Worm (Caenorhabditis elegans) whole organism, L4 larva: ENCODE measurements around the gene F59B2.9.

ENCODE experiments used
- F26F4.8 ChIP-seq: fragments of 200-800 bp; sonication (Bioruptor generic); conservative IDR thresholded peaks from 2 replicates; pipeline ENCODE4 v1.3.6; 2022; ENCODE audit warnings: missing genetic modification characterization, missing compliant biosample characterization
- F44E2.7 ChIP-seq: fragments of 200-800 bp; sonication (Bioruptor generic); IDR thresholded peaks from 2 replicates; pipeline ENCODE4 v2.1.2; 2022; ENCODE audit warnings: missing genetic modification characterization, missing compliant biosample characterization
- F49E8.2 ChIP-seq: sonication (generic microtip); optimal IDR thresholded peaks from 2 replicates; lab custom pipeline; 2016; ENCODE audit warnings: missing compliant biosample characterization, mild to moderate bottlenecking, missing genetic modification characterization, borderline replicate concordance
- R02D3.7 ChIP-seq: fragments of 150-350 bp; sonication (generic microtip); optimal IDR thresholded peaks from 3 replicates; lab custom pipeline; 2014; ENCODE audit warnings: missing biosample characterization, missing genetic modification characterization
- T26A8.4 ChIP-seq: fragments of 200-800 bp; sonication (Bioruptor generic); IDR thresholded peaks from 2 replicates; pipeline ENCODE4 v1.3.6; 2022; ENCODE audit warnings: missing genetic modification characterization, missing compliant biosample characterization
- Y5F2A.4 ChIP-seq: fragments of 200-800 bp; sonication (Bioruptor generic); optimal IDR thresholded peaks from 2 replicates; lab custom pipeline; 2018; ENCODE audit warnings: mild to moderate bottlenecking, missing genetic modification characterization, missing compliant biosample characterization
- Y75B8A.6 ChIP-seq: fragments of 200-800 bp; sonication (Bioruptor generic); IDR thresholded peaks from 2 replicates; pipeline ENCODE4 v1.3.6; 2022; ENCODE audit warnings: missing genetic modification reagents, missing genetic modification characterization, missing compliant biosample characterization
- ZK337.2 ChIP-seq: fragments of 200-800 bp; sonication (Bioruptor generic); IDR thresholded peaks from 2 replicates; pipeline ENCODE4 v1.3.6; 2022; ENCODE audit warnings: missing genetic modification reagents, missing genetic modification characterization, missing compliant biosample characterization
- ama-1 ChIP-seq: fragments of 150-350 bp; optimal IDR thresholded peaks from 2 replicates; lab custom pipeline; 2014; ENCODE audit warnings: inconsistent platforms, mixed read lengths
- arid-1 ChIP-seq: fragments of 200-800 bp; sonication (Bioruptor generic); conservative IDR thresholded peaks from 2 replicates; pipeline ENCODE4 v1.3.6; 2022; ENCODE audit warnings: missing genetic modification reagents, missing genetic modification characterization, missing compliant biosample characterization
- ceh-82 ChIP-seq: sonication (generic microtip); optimal IDR thresholded peaks from 2 replicates; lab custom pipeline; 2017; ENCODE audit warnings: missing biosample characterization, missing genetic modification characterization
- ces-1 ChIP-seq: fragments of 150-350 bp; sonication (generic microtip); optimal IDR thresholded peaks from 4 replicates; lab custom pipeline; 2014; ENCODE audit warnings: missing biosample characterization, missing genetic modification reagents, missing genetic modification characterization
- ctbp-1 ChIP-seq: fragments of 200-800 bp; sonication (Bioruptor generic); IDR thresholded peaks from 2 replicates; pipeline ENCODE4 v1.3.6; 2022; ENCODE audit warnings: missing genetic modification reagents, missing genetic modification characterization, missing compliant biosample characterization
- daf-16 ChIP-seq, 3 experiments: sonication (generic microtip); optimal IDR thresholded peaks; 2 replicates each; lab custom pipeline; 2016 to 2017; ENCODE audit warnings: missing genetic modification characterization in 3 of 3, missing genetic modification reagents in 3 of 3, mild to moderate bottlenecking in 2 of 3, missing compliant biosample characterization in 2 of 3, missing biosample characterization in 1 of 3, moderate library complexity in 1 of 3
- dpl-1 ChIP-seq: fragments of 150-350 bp; optimal IDR thresholded peaks from 2 replicates; lab custom pipeline; 2014; ENCODE audit warnings: missing biosample characterization, missing genetic modification reagents, missing genetic modification characterization
- duxl-1 ChIP-seq: sonication (generic microtip); optimal IDR thresholded peaks from 2 replicates; lab custom pipeline; 2016; ENCODE audit warnings: mild to moderate bottlenecking, missing genetic modification characterization, moderate library complexity, missing compliant biosample characterization; ENCODE audit not compliant: poor library complexity
- egl-27 ChIP-seq: sonication (generic microtip); optimal IDR thresholded peaks from 3 replicates; lab custom pipeline; 2017; ENCODE audit warnings: missing biosample characterization, missing genetic modification reagents, missing genetic modification characterization
- egl-43 ChIP-seq: fragments of 200-800 bp; sonication (Bioruptor generic); IDR thresholded peaks from 2 replicates; pipeline ENCODE4 v1.3.6; 2022; ENCODE audit warnings: missing genetic modification reagents, missing genetic modification characterization, missing compliant biosample characterization
- gei-8 ChIP-seq: fragments of 200-800 bp; sonication (Bioruptor generic); optimal IDR thresholded peaks from 2 replicates; lab custom pipeline; 2018; ENCODE audit warnings: mild to moderate bottlenecking, missing genetic modification characterization, missing compliant biosample characterization
- hif-1 ChIP-seq, 2 experiments: sonication (generic microtip); optimal IDR thresholded peaks; 2 replicates each; lab custom pipeline; 2016 to 2017; ENCODE audit warnings: missing compliant biosample characterization in 2 of 2, missing genetic modification characterization in 2 of 2, missing genetic modification reagents in 2 of 2, missing genotype in 2 of 2, mild to moderate bottlenecking in 1 of 2
- hlh-11 ChIP-seq: fragments of 200-800 bp; sonication (Bioruptor generic); optimal IDR thresholded peaks from 2 replicates; lab custom pipeline; 2018; ENCODE audit warnings: mild to moderate bottlenecking, missing genetic modification characterization, missing compliant biosample characterization
- hlh-30 ChIP-seq: sonication (generic microtip); optimal IDR thresholded peaks from 2 replicates; lab custom pipeline; 2017; ENCODE audit warnings: antibody characterized with exemption, mild to moderate bottlenecking, missing genetic modification characterization, missing compliant biosample characterization; ENCODE audit not compliant: insufficient read depth
- jun-1 ChIP-seq: fragments of 150-350 bp; optimal IDR thresholded peaks from 2 replicates; lab custom pipeline; 2014; ENCODE audit warnings: missing biosample characterization, missing genetic modification reagents, missing genetic modification characterization
- lim-7 ChIP-seq: fragments of 200-800 bp; sonication (Bioruptor generic); IDR thresholded peaks from 2 replicates; pipeline ENCODE4 v1.3.6; 2022; ENCODE audit warnings: missing genetic modification characterization, missing compliant biosample characterization
- lin-1 ChIP-seq: fragments of 200-800 bp; sonication (Bioruptor generic); IDR thresholded peaks from 2 replicates; pipeline ENCODE4 v1.3.6; 2022; ENCODE audit warnings: missing genetic modification reagents, missing genetic modification characterization, missing compliant biosample characterization
- lin-13 ChIP-seq: fragments of 150-350 bp; optimal IDR thresholded peaks from 2 replicates; lab custom pipeline; 2014; ENCODE audit warnings: missing biosample characterization, missing genetic modification reagents, missing genetic modification characterization
- lin-15B ChIP-seq: fragments of 150-350 bp; sonication (generic microtip); optimal IDR thresholded peaks from 3 replicates; lab custom pipeline; 2014; ENCODE audit warnings: missing biosample characterization, missing genetic modification characterization
- lin-29 ChIP-seq: fragments of 200-800 bp; sonication (Bioruptor generic); IDR thresholded peaks from 2 replicates; pipeline ENCODE4 v1.3.6; 2022; ENCODE audit warnings: missing genetic modification reagents, missing genetic modification characterization, missing compliant biosample characterization
- madf-5 ChIP-seq, 2 experiments: fragments of 200-800 bp; sonication (Bioruptor generic); IDR thresholded peaks; 2 replicates each; pipeline ENCODE4 v1.3.6; 2022; ENCODE audit warnings: missing compliant biosample characterization in 2 of 2, missing genetic modification characterization in 2 of 2
- madf-9 ChIP-seq: fragments of 200-800 bp; sonication (Bioruptor generic); conservative IDR thresholded peaks from 2 replicates; pipeline ENCODE4 v1.3.6; 2022; ENCODE audit warnings: missing genetic modification reagents, missing genetic modification characterization, missing compliant biosample characterization
- mep-1 ChIP-seq: fragments of 150-350 bp; sonication (generic microtip); optimal IDR thresholded peaks from 3 replicates; lab custom pipeline; 2014; ENCODE audit warnings: missing biosample characterization, missing genetic modification characterization
- nhr-102 ChIP-seq: sonication (generic microtip); optimal IDR thresholded peaks from 2 replicates; lab custom pipeline; 2016; ENCODE audit warnings: mild to moderate bottlenecking, missing genetic modification characterization, moderate library complexity, missing compliant biosample characterization
- nhr-41 ChIP-seq: fragments of 200-800 bp; sonication (Bioruptor generic); IDR thresholded peaks from 2 replicates; pipeline ENCODE4 v1.3.6; 2022; ENCODE audit warnings: missing genetic modification reagents, missing genetic modification characterization, missing compliant biosample characterization
- nhr-42 ChIP-seq: fragments of 200-800 bp; sonication (Bioruptor generic); IDR thresholded peaks from 2 replicates; pipeline ENCODE4 v1.3.6; 2022; ENCODE audit warnings: missing genetic modification characterization, missing compliant biosample characterization
- nhr-76 ChIP-seq: fragments of 150-350 bp; optimal IDR thresholded peaks from 2 replicates; lab custom pipeline; 2014; ENCODE audit warnings: missing biosample characterization, missing genetic modification characterization
- pha-4 ChIP-seq, 2 experiments: fragments of 150-350 bp in 1 of 2; fragments of 200-800 bp in 1 of 2; sonication (Bioruptor generic) in 1 of 2; IDR thresholded peaks in 1 of 2; optimal IDR thresholded peaks in 1 of 2; 2 replicates each; pipeline versions ENCODE4 v1.3.6 to Lab custom; 2014 to 2022; ENCODE audit warnings: missing genetic modification characterization in 2 of 2, missing genetic modification reagents in 2 of 2, missing biosample characterization in 1 of 2, missing compliant biosample characterization in 1 of 2
- php-3 ChIP-seq: fragments of 200-800 bp; sonication (Bioruptor generic); IDR thresholded peaks from 2 replicates; pipeline ENCODE4 v1.3.6; 2022; ENCODE audit warnings: missing genetic modification reagents, missing genetic modification characterization, missing compliant biosample characterization
- pqm-1 ChIP-seq: sonication (generic microtip); optimal IDR thresholded peaks from 2 replicates; lab custom pipeline; 2017; ENCODE audit warnings: missing biosample characterization, missing genetic modification characterization
- rbr-2 ChIP-seq: sonication (generic microtip); optimal IDR thresholded peaks from 2 replicates; lab custom pipeline; 2016; ENCODE audit warnings: missing genotype, missing genetic modification characterization, missing compliant biosample characterization
- snpc-1.2 ChIP-seq: fragments of 200-800 bp; sonication (Bioruptor generic); IDR thresholded peaks from 2 replicates; pipeline ENCODE4 v1.3.6; 2022; ENCODE audit warnings: missing genetic modification reagents, missing genetic modification characterization, missing compliant biosample characterization
- spr-1 ChIP-seq: sonication (generic microtip); optimal IDR thresholded peaks from 2 replicates; lab custom pipeline; 2016; ENCODE audit warnings: mild to moderate bottlenecking, missing genetic modification characterization, missing compliant biosample characterization
- tag-97 ChIP-seq: fragments of 200-800 bp; sonication (Bioruptor generic); IDR thresholded peaks from 2 replicates; pipeline ENCODE4 v1.3.6; 2022; ENCODE audit warnings: missing genetic modification characterization, missing compliant biosample characterization
- unc-39 ChIP-seq: sonication (generic microtip); optimal IDR thresholded peaks from 2 replicates; lab custom pipeline; 2017; ENCODE audit warnings: missing biosample characterization, missing genetic modification characterization
- unc-62 ChIP-seq, 3 experiments: fragments of 150-350 bp in 1 of 3; sonication (generic microtip); optimal IDR thresholded peaks in 2 of 3; peaks in 1 of 3; 1 replicate in 1 of 3; 2 replicates in 2 of 3; lab custom pipeline; 2014 to 2017; ENCODE audit warnings: missing biosample characterization in 3 of 3, missing genetic modification characterization in 3 of 3, missing genetic modification reagents in 3 of 3, missing genotype in 1 of 3
- vab-7 ChIP-seq: fragments of 200-800 bp; sonication (Bioruptor generic); IDR thresholded peaks from 2 replicates; pipeline ENCODE4 v1.3.6; 2022; ENCODE audit warnings: missing genetic modification reagents, missing genetic modification characterization, missing compliant biosample characterization
- zfp-3 ChIP-seq: fragments of 200-800 bp; sonication (Bioruptor generic); conservative IDR thresholded peaks from 2 replicates; pipeline ENCODE4 v1.3.6; 2022; ENCODE audit warnings: missing genetic modification reagents, missing genetic modification characterization, missing compliant biosample characterization
- zip-11 ChIP-seq: fragments of 200-800 bp; sonication (Bioruptor generic); IDR thresholded peaks from 2 replicates; pipeline ENCODE4 v1.3.6; 2022; ENCODE audit warnings: missing genetic modification characterization, missing compliant biosample characterization
- zip-2 ChIP-seq: fragments of 150-350 bp; optimal IDR thresholded peaks from 2 replicates; lab custom pipeline; 2014; ENCODE audit warnings: missing biosample characterization, missing genetic modification characterization

The F59B2.9 gene

DNA sequence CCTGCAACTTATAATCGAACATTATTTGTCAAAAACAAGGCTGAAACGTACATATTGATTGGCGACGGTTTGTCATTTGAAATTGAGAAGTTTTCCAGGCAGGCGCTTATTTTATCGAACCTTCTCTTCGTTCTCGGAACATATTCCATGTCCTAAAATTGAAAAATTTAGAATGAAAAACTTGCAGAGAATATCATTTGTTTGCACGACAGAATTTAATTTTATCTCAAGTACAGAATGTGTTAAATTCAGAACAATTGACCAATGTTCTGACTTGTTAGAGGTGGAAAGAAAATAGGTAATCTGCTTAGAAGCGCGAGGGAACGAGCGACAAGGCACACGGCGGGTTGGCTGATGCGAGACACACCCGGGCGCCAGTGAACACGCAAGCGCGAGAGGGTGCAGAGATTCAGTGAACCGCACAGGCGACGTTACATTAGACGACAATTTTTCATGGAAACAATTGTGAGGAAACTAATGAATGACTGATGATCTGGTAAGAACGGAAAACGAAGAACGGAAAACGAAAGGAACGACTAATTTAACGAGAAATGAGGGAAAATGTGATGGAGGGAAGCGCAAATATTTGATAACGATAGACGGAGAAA is 40.3 kb upstream of the F59B2.9 start:
- TF ChIP-seq pha-4 (GFP tag; IDR thresholded peaks at IDR 0.05; lab: Robert Waterston, UW) (0 out of 2 replicates have a peak, but pooled peaks have one; percentile 13), pha-4 (tag; optimal IDR thresholded peaks at IDR 0.05; lab: Kevin White, UChicago) (no peak), hlh-30 (tag; lab: Kevin White, UChicago) (peak; percentile 65), lin-1 (peak; percentile 39), nhr-42 (GFP tag; lab: Robert Waterston, UW) (no peak), nhr-102 (no peak), vab-7 (GFP tag; lab: Robert Waterston, UW) (peak; percentile 24; the same call in 1 of the 2 replicates), ces-1 (no peak), zip-11 (peak; percentile 44; the same call in 1 of the 2 replicates), gei-8 (no peak), Y75B8A.6 (GFP tag; lab: Robert Waterston, UW) (peak; percentile 79; the same call in 1 of the 2 replicates), ama-1 (no peak), madf-9 (GFP tag; lab: Robert Waterston, UW) (0 out of 2 replicates have a peak, but pooled peaks have one; percentile 25), F49E8.2 (tag; lab: Kevin White, UChicago) (no peak), pqm-1 (tag; lab: Kevin White, UChicago) (no peak), duxl-1 (tag; lab: Kevin White, UChicago) (no peak), spr-1 (no peak), jun-1 (tag; lab: Kevin White, UChicago) (no peak), unc-39 (tag; lab: Kevin White, UChicago) (no peak), daf-16 (GFP tag; optimal IDR thresholded peaks at IDR 0.05; lab: Kevin White, UChicago) (peak in 1 of 2 experiments; percentile 29), daf-16 (tag; optimal IDR thresholded peaks at IDR 0.05; lab: Kevin White, UChicago) (peak; percentile 6), hif-1 (tag; optimal IDR thresholded peaks at IDR 0.05; lab: Kevin White, UChicago) (peak in 1 of 2 experiments; percentile 10), egl-27 (no peak), T26A8.4 (peak; percentile 20; the same call in 1 of the 2 replicates), arid-1 (GFP tag; lab: Robert Waterston, UW) (no peak), F26F4.8 (GFP tag; lab: Robert Waterston, UW) (0 out of 2 replicates have a peak, but pooled peaks have one; percentile 42), dpl-1 (GFP tag; lab: Kevin White, UChicago) (peak; percentile 11), lin-15B (no peak), unc-62 (GFP tag; optimal IDR thresholded peaks at IDR 0.05 in 1 of 2; lab: Kevin White, UChicago) (peak in 1 of 2 experiments; percentile 97), unc-62 (tag; optimal IDR thresholded peaks at IDR 0.05; lab: Kevin White, UChicago) (no peak), zip-2 (tag; lab: Kevin White, UChicago) (no peak), mep-1 (tag; lab: Kevin White, UChicago) (peak; percentile 54), lin-29 (GFP tag; lab: Robert Waterston, UW) (no peak; the same call in 1 of the 2 replicates), snpc-1.2 (no peak), hlh-11 (tag; lab: Kevin White, UChicago) (peak; percentile 68), ctbp-1 (GFP tag; lab: Robert Waterston, UW) (peak; percentile 78), ceh-82 (tag; lab: Kevin White, UChicago) (no peak), ZK337.2 (GFP tag; lab: Robert Waterston, UW) (no peak), php-3 (no peak; the same call in 1 of the 2 replicates), lim-7 (GFP tag; lab: Robert Waterston, UW) (peak; percentile 47; the same call in 1 of the 2 replicates), rbr-2 (tag; lab: Kevin White, UChicago) (peak; percentile 43), tag-97 (GFP tag; lab: Robert Waterston, UW) (no peak), zfp-3 (GFP tag; lab: Robert Waterston, UW) (peak; percentile 79), nhr-76 (tag; lab: Kevin White, UChicago) (no peak), lin-13 (GFP tag; lab: Kevin White, UChicago) (peak; percentile 37), R02D3.7 (tag; lab: Kevin White, UChicago) (no peak), Y5F2A.4 (GFP tag; lab: Kevin White, UChicago) (no peak), egl-43 (GFP tag; lab: Robert Waterston, UW) (peak; percentile 83), nhr-41 (GFP tag; lab: Robert Waterston, UW) (no peak), madf-5 (GFP tag; IDR thresholded peaks at IDR 0.05; lab: Robert Waterston, UW) (no peak), F44E2.7 (GFP tag; lab: Robert Waterston, UW) (no peak)
